Worm (Caenorhabditis elegans): Measurements from ENCODE around the gene fbxa-4.

The fbxa-4 gene

ce11 chrII:2450990-2451389 lies 35.7 kb upstream of the fbxa-4 start (continued):
- peak; percentile 80 for TF ChIP-seq ceh-44 (GFP tag; IDR thresholded peaks at IDR 0.05)
- no peak for TF ChIP-seq lin-39 (tag; optimal IDR thresholded peaks at IDR 0.05)
- TF ChIP-seq saeg-2 (GFP tag; IDR thresholded peaks at IDR 0.05): no peak
- TF ChIP-seq duxl-1 (tag; optimal IDR thresholded peaks at IDR 0.05; ENCODE audit: poor library complexity): no peak
- TF ChIP-seq hlh-11 (tag; optimal IDR thresholded peaks at IDR 0.05): peak; percentile 36
- no peak for TF ChIP-seq pqm-1 (tag; optimal IDR thresholded peaks at IDR 0.05)
- TF ChIP-seq php-3 (GFP tag; IDR thresholded peaks at IDR 0.05): no peak
- TF ChIP-seq zfp-2 (tag; optimal IDR thresholded peaks at IDR 0.05): no peak
- TF ChIP-seq ceh-20 (GFP tag; IDR thresholded peaks at IDR 0.05): no peak
- no peak for TF ChIP-seq cey-2 (tag; optimal IDR thresholded peaks at IDR 0.05; ENCODE audit: borderline replicate concordance, insufficient read depth)
- TF ChIP-seq R02D3.7 (tag; optimal IDR thresholded peaks at IDR 0.05): no peak
- TF ChIP-seq dmd-8 (GFP tag; IDR thresholded peaks at IDR 0.05): no peak
- TF ChIP-seq jun-1 (tag; optimal IDR thresholded peaks at IDR 0.05): no peak
- no peak for TF ChIP-seq daf-8 (GFP tag; IDR thresholded peaks at IDR 0.05)
- no peak for TF ChIP-seq T26A8.4 (GFP tag; IDR thresholded peaks at IDR 0.05)
- TF ChIP-seq ceh-32 (tag; optimal IDR thresholded peaks at IDR 0.05; ENCODE audit: poor library complexity): no peak
- TF ChIP-seq nhr-111 (GFP tag; optimal IDR thresholded peaks at IDR 0.05): no peak
- peak; percentile 93 for TF ChIP-seq mes-2 (tag; optimal IDR thresholded peaks at IDR 0.05; ENCODE audit: poor library complexity, severe bottlenecking)
- TF ChIP-seq zag-1 (tag; optimal IDR thresholded peaks at IDR 0.05): no peak

DNA sequence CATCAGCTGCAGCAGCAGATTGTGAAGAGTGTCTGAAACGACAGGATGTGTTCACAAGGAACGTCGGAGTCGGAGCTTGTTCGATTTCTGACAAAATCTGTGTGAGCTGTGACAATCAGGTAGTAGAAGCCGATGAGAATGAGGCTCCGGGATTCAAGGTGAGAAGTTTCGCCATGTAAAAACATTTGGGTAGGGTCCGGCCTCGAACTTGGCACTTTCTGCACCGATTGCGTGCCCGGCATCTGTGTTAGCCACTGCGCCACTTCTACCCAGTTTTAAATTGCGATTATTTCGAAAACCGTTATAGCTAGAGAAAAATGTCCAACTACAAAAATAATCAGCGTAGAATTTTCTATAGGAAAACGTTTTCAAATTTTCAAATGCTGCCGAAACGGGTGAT lies 31.4 kb upstream of the fbxa-4 start:
- TF ChIP-seq unc-62 (GFP tag; optimal IDR thresholded peaks at IDR 0.05 in 1 of 2): peak in 1 of 2 experiments; percentile 91
- TF ChIP-seq unc-62 (tag; optimal IDR thresholded peaks at IDR 0.05): no peak
- no peak for TF ChIP-seq lin-13 (GFP tag; optimal IDR thresholded peaks at IDR 0.05)

ce11 chrII:2445164-2445563 lies 29.8 kb upstream of the fbxa-4 start:
- no peak for TF ChIP-seq nhr-77 (tag; optimal IDR thresholded peaks at IDR 0.05)
- no peak for TF ChIP-seq nhr-76 (tag; optimal IDR thresholded peaks at IDR 0.05)
- peak; percentile 54; the same call in 1 of the 2 replicates for TF ChIP-seq set-16 (GFP tag; IDR thresholded peaks at IDR 0.05)

DNA sequence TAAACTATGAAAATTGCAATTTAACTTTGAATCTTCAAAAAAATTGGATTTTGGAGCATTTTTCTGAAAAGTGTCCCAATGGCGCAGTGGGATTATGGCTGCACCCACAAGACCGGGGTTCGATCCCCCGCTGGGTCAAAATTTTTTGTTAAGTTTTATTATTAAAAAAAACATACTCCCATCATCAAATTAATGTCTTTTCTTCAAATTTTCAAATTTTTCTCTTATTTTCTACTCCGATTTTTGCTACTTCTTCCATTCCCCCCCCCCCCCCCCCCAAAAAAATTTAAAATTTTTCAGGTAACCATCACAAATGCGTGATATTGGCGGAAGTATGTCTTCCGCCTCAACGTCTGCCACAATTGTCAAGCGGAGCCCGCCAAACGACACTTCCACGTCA lies 27.6 kb upstream of the fbxa-4 start, which contains the start of gene vab-19:
Gene vab-19, plus strand, starts transcription at position 301 of the 400 bp plus-strand sequence.
- TF ChIP-seq lin-15B (tag; optimal IDR thresholded peaks at IDR 0.05) (no peak), aha-1 (tag) (no peak), nhr-237 (tag; optimal IDR thresholded peaks at IDR 0.05) (no peak), saeg-2 (GFP tag; IDR thresholded peaks at IDR 0.05) (no peak), mep-1 (tag; optimal IDR thresholded peaks at IDR 0.05) (no peak), ces-1 (GFP tag; optimal IDR thresholded peaks at IDR 0.05) (no peak), mxl-3 (GFP tag; optimal IDR thresholded peaks at IDR 0.05) (no peak), lin-29 (GFP tag; IDR thresholded peaks at IDR 0.05) (no peak), ceh-20 (GFP tag; IDR thresholded peaks at IDR 0.05) (no peak), F37D6.2 (tag; optimal IDR thresholded peaks at IDR 0.05) (no peak), lin-1 (GFP tag; IDR thresholded peaks at IDR 0.05) (no peak), ceh-28 (tag; optimal IDR thresholded peaks at IDR 0.05) (no peak), lin-39 (tag; optimal IDR thresholded peaks at IDR 0.05) (no peak)

DNA sequence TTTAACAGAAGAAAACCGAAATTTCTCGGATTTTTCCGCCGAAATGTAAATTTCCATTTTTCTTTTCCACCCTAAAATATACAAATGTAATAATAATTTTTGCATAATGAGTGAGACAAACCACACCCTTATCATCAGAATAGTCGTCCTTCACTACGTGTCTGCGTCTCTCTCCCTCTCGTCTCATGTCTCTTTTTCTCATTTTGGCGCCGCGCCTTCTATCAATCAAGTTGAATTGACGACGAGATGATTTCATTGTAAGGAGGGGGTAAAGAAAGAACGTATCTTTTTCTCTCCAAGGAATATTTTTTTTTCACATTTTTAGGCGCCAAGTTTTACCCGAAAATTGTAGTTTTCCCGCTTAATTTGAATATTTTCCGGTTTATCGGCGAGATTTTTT lies 26.9 kb upstream of the fbxa-4 start:
- TF ChIP-seq nhr-41 (GFP tag; IDR thresholded peaks at IDR 0.05) (no peak), nhr-77 (tag; optimal IDR thresholded peaks at IDR 0.05) (no peak), dmd-6 (GFP tag; IDR thresholded peaks at IDR 0.05) (peak; percentile 26; the same call in 1 of the 2 replicates), mes-2 (tag; optimal IDR thresholded peaks at IDR 0.05; ENCODE audit: poor library complexity, severe bottlenecking) (peak; percentile 46), hlh-30 (tag; optimal IDR thresholded peaks at IDR 0.05; ENCODE audit: insufficient read depth) (peak; percentile 20), daf-16 (GFP tag; optimal IDR thresholded peaks at IDR 0.05) (no peak), daf-16 (tag; optimal IDR thresholded peaks at IDR 0.05) (peak; percentile 26), hlh-11 (tag; optimal IDR thresholded peaks at IDR 0.05) (peak; percentile 42), dve-1 (tag; optimal IDR thresholded peaks at IDR 0.05; ENCODE audit: insufficient read depth) (peak; percentile 33), F37D6.2 (tag; optimal IDR thresholded peaks at IDR 0.05) (no peak), lsy-2 (tag; optimal IDR thresholded peaks at IDR 0.05) (peak in 1 of 2 experiments; percentile 10), mep-1 (tag; optimal IDR thresholded peaks at IDR 0.05) (peak; percentile 42)
